Worm (Caenorhabditis elegans) whole organism, young adult: ENCODE measurements around the gene T26C11.4.

Experiments
- D2030.7 ChIP-seq: fragments of 200-800 bp; sonication (Bioruptor generic); IDR thresholded peaks from 2 replicates; pipeline ENCODE4 v1.3.6; 2022; ENCODE audit warnings: missing genetic modification reagents, missing genetic modification characterization, missing compliant biosample characterization
- bed-1 ChIP-seq: fragments of 200-800 bp; sonication (Bioruptor generic); IDR thresholded peaks from 2 replicates; pipeline ENCODE4 v1.3.6; 2022; ENCODE audit warnings: missing genetic modification reagents, missing genetic modification characterization, missing compliant biosample characterization
- gei-17 ChIP-seq: fragments of 200-800 bp; sonication (Bioruptor generic); optimal IDR thresholded peaks from 2 replicates; lab custom pipeline; 2018; ENCODE audit warnings: mild to moderate bottlenecking, missing genetic modification characterization, missing compliant biosample characterization
- sdz-38 ChIP-seq: sonication (generic microtip); optimal IDR thresholded peaks from 2 replicates; lab custom pipeline; 2016; ENCODE audit warnings: missing genotype, missing genetic modification characterization, missing compliant biosample characterization
- sea-2 ChIP-seq: fragments of 200-800 bp; sonication (Bioruptor generic); IDR thresholded peaks from 2 replicates; pipeline ENCODE4 v1.3.6; 2022; ENCODE audit warnings: missing genetic modification characterization, missing compliant biosample characterization
- ztf-25 ChIP-seq: fragments of 200-800 bp; sonication (Bioruptor generic); IDR thresholded peaks from 2 replicates; pipeline ENCODE4 v1.3.6; 2022; ENCODE audit warnings: missing genetic modification reagents, missing genetic modification characterization, missing compliant biosample characterization

- no peak for TF ChIP-seq D2030.7 (GFP tag; lab: Robert Waterston, UW)
- TF ChIP-seq gei-17 (GFP tag; lab: Kevin White, UChicago), result no peak
- TF ChIP-seq ztf-25 (GFP tag; lab: Robert Waterston, UW), result no peak
- no peak for TF ChIP-seq sdz-38
- no peak for TF ChIP-seq bed-1
- TF ChIP-seq sea-2 (GFP tag; lab: Robert Waterston, UW), result no peak
These were observed 8.2 kb upstream of the T26C11.4 start, which contains the start of gene T26C11.9 for ce11 chrX:1853596-1853995.
